Fruit fly (Drosophila melanogaster): Measurements from ENCODE around the gene CG16972.

DNA sequence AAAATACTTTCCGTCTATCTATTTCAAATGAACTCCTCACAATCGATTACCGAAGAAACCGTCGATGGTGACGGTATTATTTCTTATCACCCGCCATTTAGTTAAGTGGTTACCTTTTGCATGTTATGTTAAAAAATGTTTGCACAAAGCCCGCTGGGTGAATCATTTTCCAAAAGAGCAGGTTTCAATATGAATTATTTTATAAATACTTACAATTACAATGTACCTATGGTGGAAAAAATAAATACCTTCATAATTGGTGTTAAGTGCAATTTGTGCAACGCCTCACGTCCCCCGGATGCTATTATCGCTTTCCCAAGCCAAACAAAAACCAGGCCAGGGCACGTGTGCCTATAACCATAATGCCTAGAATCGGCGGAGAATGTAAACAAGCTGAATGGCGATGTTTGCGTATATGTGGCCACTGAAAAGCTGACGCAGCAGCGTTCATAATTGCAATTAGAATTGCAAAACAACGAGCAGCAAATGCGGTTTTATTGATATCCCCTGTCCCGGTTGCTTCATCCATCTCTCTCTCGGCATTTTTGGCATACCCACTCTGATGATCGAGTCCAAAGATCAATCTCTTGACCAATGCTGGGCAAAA is 3.9 kb upstream of the CG16972 start:
- TF ChIP-seq psq (optimal IDR thresholded peaks at IDR 0.05) (no peak), Sin3A (optimal IDR thresholded peaks at IDR 0.05) (no peak), h (optimal IDR thresholded peaks at IDR 0.05) (no peak), insv (optimal IDR thresholded peaks at IDR 0.05) (no peak), ttk (optimal IDR thresholded peaks at IDR 0.05) (no peak)
